Worm (Caenorhabditis elegans): ENCODE results near the gene F46F2.3.

The F46F2.3 gene

DNA sequence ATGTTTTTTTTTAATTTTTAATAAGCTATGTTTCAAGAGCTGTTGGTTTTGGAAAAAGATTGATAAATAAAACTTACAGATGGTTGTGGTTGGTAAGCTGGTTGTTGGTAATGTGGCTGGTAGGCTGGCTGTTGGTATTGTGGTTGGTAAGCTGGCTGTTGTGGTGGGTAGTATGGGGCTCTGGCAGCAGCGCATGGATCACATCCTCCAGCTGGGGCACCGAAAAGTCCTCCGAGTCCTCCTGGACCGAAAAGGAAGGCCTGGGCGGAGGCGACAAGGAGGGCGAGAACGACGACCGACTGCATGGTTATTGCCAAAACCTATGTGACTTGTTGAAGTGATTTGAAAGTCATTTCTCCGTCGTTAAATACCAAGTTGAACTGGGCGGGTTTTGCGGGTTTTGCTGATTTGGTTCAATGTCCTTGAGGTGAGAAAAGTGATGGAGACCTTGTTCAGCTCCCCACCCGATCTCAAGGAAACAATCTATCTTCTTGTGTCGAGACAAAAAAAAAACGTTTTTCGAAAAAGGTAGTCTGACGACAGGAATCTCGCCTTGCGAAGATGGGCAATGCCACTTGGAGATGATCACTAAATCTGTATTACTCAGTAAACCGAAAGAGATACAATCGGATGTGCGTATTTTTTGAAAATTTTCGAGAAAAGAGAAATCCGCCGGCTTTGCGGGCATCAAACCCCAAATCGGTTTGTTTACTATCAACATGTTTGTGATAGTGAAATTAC, at the start of gene F46F2.3:
F46F2.3 (minus strand) TSS at position 341 of the 741 bp plus-strand sequence.
- TF ChIP-seq F55B11.4 (tag; optimal IDR thresholded peaks at IDR 0.05; ENCODE audit: borderline replicate concordance, insufficient read depth) (no peak), zfh-2 (GFP tag; conservative IDR thresholded peaks at IDR 0.05) (peak; percentile 68)

DNA sequence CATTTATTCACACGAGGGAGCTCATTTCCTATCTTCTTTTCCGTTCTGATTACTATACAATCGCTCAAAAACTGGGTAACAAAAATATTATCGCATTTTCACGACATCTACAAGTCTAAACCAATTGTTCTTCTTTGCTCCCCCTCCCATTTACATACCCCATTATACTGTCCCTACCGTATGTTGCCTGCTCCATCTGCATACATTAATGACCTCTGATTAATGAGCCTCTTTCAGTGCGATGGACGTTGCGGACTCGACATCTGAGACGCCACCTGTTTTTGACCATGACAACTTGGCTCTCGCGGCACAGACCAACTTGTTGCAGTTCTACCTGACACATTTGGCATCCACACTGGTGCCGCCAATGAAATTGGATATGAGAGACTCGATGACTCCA, 49.1 kb upstream of the F46F2.3 start, which contains the start of gene nhr-91:
nhr-91 (plus strand) TSS at position 232 of the 400 bp plus-strand sequence.
- no peak for TF ChIP-seq chd-7 (tag; optimal IDR thresholded peaks at IDR 0.05)
- TF ChIP-seq die-1 (tag; optimal IDR thresholded peaks at IDR 0.05): no peak
- no peak for TF ChIP-seq K11D2.4 (GFP tag; IDR thresholded peaks at IDR 0.05)
- no peak for TF ChIP-seq F22D6.2 (tag; optimal IDR thresholded peaks at IDR 0.05)

DNA sequence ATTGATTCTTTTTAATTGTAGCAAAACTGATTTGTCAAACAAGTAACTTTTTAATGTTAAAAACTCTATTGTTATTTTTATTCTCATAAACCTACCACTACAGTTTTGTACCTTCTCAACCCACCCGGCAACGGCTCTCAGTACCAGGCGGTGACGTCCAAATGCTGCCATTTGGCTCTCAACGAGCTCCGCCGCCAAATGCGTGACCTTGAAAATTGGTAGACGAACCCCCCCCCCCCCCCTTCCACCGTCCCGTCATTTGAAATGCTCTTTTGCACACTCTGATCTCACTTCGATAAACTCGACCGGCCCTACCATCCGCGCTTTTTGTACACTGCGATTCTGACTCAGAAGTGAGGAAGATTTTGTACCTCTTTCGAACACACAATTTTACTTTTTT, 48.6 kb upstream of the F46F2.3 start:
- TF ChIP-seq B0336.3 (GFP tag; IDR thresholded peaks at IDR 0.05): no peak
- TF ChIP-seq mxl-1 (tag; optimal IDR thresholded peaks at IDR 0.05): no peak
- TF ChIP-seq ceh-40 (GFP tag; IDR thresholded peaks at IDR 0.05): no peak
- peak; percentile 52; the same call in 1 of the 2 replicates for TF ChIP-seq zfh-2 (GFP tag; conservative IDR thresholded peaks at IDR 0.05)
- no peak for TF ChIP-seq Y53F4B.3 (GFP tag; IDR thresholded peaks at IDR 0.05)
- no peak for TF ChIP-seq F33H1.4 (GFP tag; IDR thresholded peaks at IDR 0.05)

DNA sequence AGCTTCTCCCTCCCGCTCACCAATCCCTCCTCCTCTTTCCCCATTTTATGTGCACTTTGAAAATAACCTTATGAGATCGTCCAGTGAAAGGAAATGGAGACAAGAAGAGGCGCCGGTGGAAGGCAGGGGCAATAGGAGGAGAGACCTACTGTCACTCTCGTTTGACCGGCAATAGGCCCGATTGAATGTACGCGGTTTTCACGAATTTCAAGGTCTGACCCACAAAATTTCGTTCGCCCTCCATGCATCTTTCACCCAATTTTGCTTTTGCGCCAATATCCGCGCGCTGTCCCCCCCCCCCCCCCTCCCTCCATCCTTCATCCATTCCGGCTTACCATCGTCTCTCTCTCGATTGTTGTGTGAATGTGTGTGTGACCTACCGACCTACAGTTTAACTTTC, 47.6 kb upstream of the F46F2.3 start:
- TF ChIP-seq nhr-179 (tag; optimal IDR thresholded peaks at IDR 0.05) (no peak), zfh-2 (GFP tag; conservative IDR thresholded peaks at IDR 0.05) (peak; percentile 65)

DNA sequence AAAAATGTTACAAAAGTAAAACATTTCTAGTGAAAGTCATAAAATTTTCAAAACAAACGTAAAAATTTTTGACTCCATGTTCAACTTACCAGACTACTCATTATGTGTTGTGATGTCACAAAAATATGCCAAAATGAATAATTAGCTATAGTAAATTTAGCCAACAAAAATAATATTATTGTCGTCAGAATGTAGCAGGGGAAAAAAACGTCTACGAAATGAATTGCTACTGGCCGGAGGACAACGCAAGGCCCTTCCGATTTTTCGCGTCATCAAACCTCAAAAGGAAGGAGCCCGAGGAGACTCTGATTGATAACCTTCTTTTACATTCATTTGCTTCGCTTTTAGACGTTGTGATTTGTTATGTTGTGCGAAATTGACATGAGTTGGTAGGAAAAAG, 42.8 kb upstream of the F46F2.3 start, which contains the start of gene ser-2:
ser-2 (minus strand) TSS at position 101 of the 400 bp plus-strand sequence.
- no peak for TF ChIP-seq unc-62 (GFP tag; optimal IDR thresholded peaks at IDR 0.05)
- no peak for TF ChIP-seq hlh-12 (tag; optimal IDR thresholded peaks at IDR 0.05)
- no peak for TF ChIP-seq F23B12.7 (tag; optimal IDR thresholded peaks at IDR 0.05; ENCODE audit: insufficient read depth)
- TF ChIP-seq lag-1 (GFP tag; IDR thresholded peaks at IDR 0.05): no peak
- TF ChIP-seq ekl-4 (GFP tag; IDR thresholded peaks at IDR 0.05): no peak
- TF ChIP-seq rpc-1 (optimal IDR thresholded peaks at IDR 0.05): no peak
- no peak for TF ChIP-seq rpc-1 (tag; optimal IDR thresholded peaks at IDR 0.05)
- no peak for TF ChIP-seq D2030.7 (GFP tag; IDR thresholded peaks at IDR 0.05)
- TF ChIP-seq hlh-26 (GFP tag; conservative IDR thresholded peaks at IDR 0.05): no peak

DNA sequence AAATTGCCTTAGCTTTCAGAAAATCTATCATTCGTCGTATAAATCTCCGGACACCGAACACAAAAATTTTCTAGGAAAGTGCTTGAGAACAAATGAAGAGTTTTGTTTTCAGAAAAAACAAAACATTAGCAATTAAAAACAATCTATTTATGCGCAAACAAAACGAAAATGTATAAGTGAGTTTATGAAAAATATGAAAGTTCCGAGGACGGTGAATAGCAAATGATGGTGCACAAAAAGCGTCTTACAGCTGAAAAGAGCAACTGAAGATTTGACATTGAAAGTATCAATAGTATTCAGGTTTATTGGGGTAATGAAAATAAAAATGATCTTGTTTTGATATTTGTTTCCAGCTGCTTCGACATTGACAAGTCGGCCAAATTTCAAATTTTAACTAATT, 39.9 kb upstream of the F46F2.3 start:
- TF ChIP-seq ccch-3 (GFP tag; optimal IDR thresholded peaks at IDR 0.05) (no peak), hmg-1.2 (GFP tag; IDR thresholded peaks at IDR 0.05) (no peak), nhr-179 (tag; optimal IDR thresholded peaks at IDR 0.05) (no peak), egrh-3 (GFP tag; IDR thresholded peaks at IDR 0.05) (no peak), F55B11.4 (tag; optimal IDR thresholded peaks at IDR 0.05; ENCODE audit: borderline replicate concordance, insufficient read depth) (no peak)

DNA sequence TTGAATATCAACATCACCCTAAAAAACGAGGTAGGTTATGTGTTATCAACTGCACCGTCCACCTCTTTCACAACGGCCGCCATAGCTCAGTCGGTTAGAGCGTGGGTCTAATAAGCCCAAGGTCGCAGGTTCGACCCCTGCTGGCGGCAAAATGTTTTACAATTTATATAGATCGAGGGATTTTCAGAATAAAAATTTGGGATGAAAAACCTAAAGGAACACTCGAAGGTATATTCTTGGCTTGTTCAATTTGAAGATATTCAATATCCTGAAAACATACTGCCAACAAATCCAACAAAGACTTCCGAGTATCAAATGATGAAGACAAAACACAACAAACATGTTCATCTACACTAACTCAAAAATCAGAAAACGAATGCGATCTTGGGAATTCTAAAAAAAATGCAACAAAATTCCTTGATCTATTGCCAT, 37.3 kb upstream of the F46F2.3 start:
- TF ChIP-seq rcor-1 (GFP tag; IDR thresholded peaks at IDR 0.05): peak; percentile 68; the same call in 1 of the 2 replicates
- TF ChIP-seq lsy-27 (tag; optimal IDR thresholded peaks at IDR 0.05; ENCODE audit: borderline replicate concordance, insufficient read depth): no peak
- peak; percentile 84 for TF ChIP-seq pbrm-1 (GFP tag; IDR thresholded peaks at IDR 0.05)
- TF ChIP-seq ceh-58 (GFP tag; IDR thresholded peaks at IDR 0.05): no peak
- TF ChIP-seq ztf-22 (GFP tag; optimal IDR thresholded peaks at IDR 0.05): peak; percentile 33
- TF ChIP-seq F57C9.4 (tag; optimal IDR thresholded peaks at IDR 0.05): no peak
- TF ChIP-seq nfyb-1 (GFP tag; IDR thresholded peaks at IDR 0.05): peak; percentile 88
- TF ChIP-seq somi-1 (GFP tag; optimal IDR thresholded peaks at IDR 0.05): peak; percentile 41
- no peak for TF ChIP-seq let-526 (GFP tag; IDR thresholded peaks at IDR 0.05)
- TF ChIP-seq rpc-1 (optimal IDR thresholded peaks at IDR 0.05): peak; percentile 96
- peak; percentile 98 for TF ChIP-seq rpc-1 (tag; optimal IDR thresholded peaks at IDR 0.05)
- peak; percentile 40 for TF ChIP-seq tbx-9 (tag; optimal IDR thresholded peaks at IDR 0.05; ENCODE audit: borderline replicate concordance)
- TF ChIP-seq cebp-1 (GFP tag; IDR thresholded peaks at IDR 0.05): no peak
- no peak for TF ChIP-seq cebp-1 (tag; optimal IDR thresholded peaks at IDR 0.05)
- TF ChIP-seq tbp1 (GFP tag; optimal IDR thresholded peaks at IDR 0.05): peak; percentile 92
- no peak for TF ChIP-seq Y53G8AR.9 (GFP tag; conservative IDR thresholded peaks at IDR 0.05)
